Fruit fly (Drosophila melanogaster) whole organism, embryonic: ENCODE data around the gene CG5376.

Experiments
- CG10274 ChIP-seq: fragments of 200-800 bp; sonication (Bioruptor generic); optimal IDR thresholded peaks from 3 replicates; lab custom pipeline; 2017; ENCODE audit warnings: missing biosample characterization, mild to moderate bottlenecking, missing genetic modification characterization
- CG10321 ChIP-seq: fragments of 200-800 bp; sonication (Bioruptor generic); IDR thresholded peaks from 2 replicates; pipeline ENCODE4 v1.3.6; 2022; ENCODE audit warnings: missing biosample characterization, missing genetic modification characterization
- CG10543 ChIP-seq: fragments of 200-800 bp; sonication (Bioruptor generic); optimal IDR thresholded peaks from 3 replicates; lab custom pipeline; 2017; ENCODE audit warnings: missing biosample characterization, mild to moderate bottlenecking, missing genetic modification characterization, moderate library complexity
- CG10979 ChIP-seq: fragments of 200-800 bp; sonication (Bioruptor generic); optimal IDR thresholded peaks from 2 replicates; lab custom pipeline; 2018; ENCODE audit warnings: missing biosample characterization, mild to moderate bottlenecking, missing genetic modification characterization, moderate library complexity
- CG12219 ChIP-seq: fragments of 200-800 bp; sonication (Bioruptor generic); optimal IDR thresholded peaks from 3 replicates; lab custom pipeline; 2018; ENCODE audit warnings: missing biosample characterization, mild to moderate bottlenecking, missing genetic modification characterization
- CG12299 ChIP-seq: fragments of 200-800 bp; sonication (Bioruptor generic); optimal IDR thresholded peaks from 2 replicates; lab custom pipeline; 2018; ENCODE audit warnings: missing biosample characterization, mild to moderate bottlenecking, missing genetic modification characterization
- CG12659 ChIP-seq: fragments of 200-800 bp; sonication (Bioruptor generic); optimal IDR thresholded peaks from 3 replicates; lab custom pipeline; 2017; ENCODE audit warnings: mild to moderate bottlenecking, missing biosample characterization, missing genetic modification reagents, missing genetic modification characterization
- CG15269 ChIP-seq: fragments of 200-800 bp; sonication (Bioruptor generic); optimal IDR thresholded peaks from 2 replicates; lab custom pipeline; 2018; ENCODE audit warnings: missing biosample characterization, mild to moderate bottlenecking, missing genetic modification characterization, moderate library complexity
- CG16813 ChIP-seq: fragments of 200-800 bp; sonication (Bioruptor generic); IDR thresholded peaks from 3 replicates; pipeline ENCODE4 v1.3.6; 2022; ENCODE audit warnings: missing biosample characterization, missing genetic modification characterization; ENCODE audit not compliant: partially characterized antibody
- CG16815 ChIP-seq: fragments of 200-800 bp; sonication (Bioruptor generic); optimal IDR thresholded peaks from 3 replicates; lab custom pipeline; 2017; ENCODE audit warnings: missing biosample characterization, mild to moderate bottlenecking, missing genetic modification characterization
- CG17186 ChIP-seq: fragments of 200-800 bp; sonication (Bioruptor generic); optimal IDR thresholded peaks from 3 replicates; lab custom pipeline; 2017; ENCODE audit warnings: missing biosample characterization, missing genetic modification reagents, missing genetic modification characterization
- CG18262 ChIP-seq: fragments of 200-800 bp; optimal IDR thresholded peaks from 3 replicates; lab custom pipeline; 2019; ENCODE audit warnings: missing biosample characterization, mild to moderate bottlenecking, missing genetic modification characterization, moderate library complexity
- CG2129 ChIP-seq: fragments of 200-800 bp; sonication (Bioruptor generic); IDR thresholded peaks from 2 replicates; pipeline ENCODE4 v1.3.6; 2022; ENCODE audit warnings: missing biosample characterization, missing genetic modification characterization; ENCODE audit not compliant: partially characterized antibody
- CG2199 ChIP-seq: fragments of 200-800 bp; sonication (Bioruptor generic); IDR thresholded peaks from 3 replicates; pipeline ENCODE4 v1.3.6; 2022; ENCODE audit warnings: missing biosample characterization, missing genetic modification characterization
- CG2889 ChIP-seq: fragments of 200-800 bp; sonication (Bioruptor generic); IDR thresholded peaks from 3 replicates; pipeline ENCODE4 v1.3.6; 2022; ENCODE audit warnings: missing biosample characterization, missing genetic modification characterization
- CG30020 ChIP-seq: fragments of 200-800 bp; optimal IDR thresholded peaks from 2 replicates; lab custom pipeline; 2019; ENCODE audit warnings: missing biosample characterization, mild to moderate bottlenecking, missing genetic modification characterization, moderate library complexity
- CG4282 ChIP-seq: fragments of 200-800 bp; sonication (Bioruptor generic); optimal IDR thresholded peaks from 2 replicates; lab custom pipeline; 2016; ENCODE audit warnings: missing biosample characterization, missing genetic modification characterization
- CG6854 ChIP-seq: fragments of 200-800 bp; sonication (Bioruptor generic); optimal IDR thresholded peaks from 3 replicates; lab custom pipeline; 2017; ENCODE audit warnings: missing biosample characterization, mild to moderate bottlenecking, missing genetic modification characterization
- CG7786 ChIP-seq: fragments of 200-800 bp; sonication (Bioruptor generic); optimal IDR thresholded peaks from 2 replicates; lab custom pipeline; 2016; ENCODE audit warnings: missing biosample characterization, missing genetic modification characterization
- CoRest ChIP-seq: fragments of 200-800 bp; sonication (Bioruptor generic); optimal IDR thresholded peaks from 3 replicates; lab custom pipeline; 2018; ENCODE audit warnings: missing biosample characterization, mild to moderate bottlenecking, missing genetic modification characterization, moderate library complexity
- Dek ChIP-seq: fragments of 200-800 bp; sonication (Bioruptor generic); optimal IDR thresholded peaks from 3 replicates; lab custom pipeline; 2019; ENCODE audit warnings: missing biosample characterization, mild to moderate bottlenecking, missing genetic modification characterization, moderate library complexity
- Doc3 ChIP-seq: fragments of 200-800 bp; sonication (Bioruptor generic); IDR thresholded peaks from 3 replicates; pipeline ENCODE4 v1.3.6; 2022; ENCODE audit warnings: missing biosample characterization, missing genetic modification characterization; ENCODE audit not compliant: partially characterized antibody
- E2f2 ChIP-seq: fragments of 200-800 bp; sonication (Bioruptor generic); IDR thresholded peaks from 2 replicates; pipeline ENCODE4 v1.3.6; 2022; ENCODE audit warnings: missing biosample characterization, missing genetic modification characterization
- Fer3 ChIP-seq: fragments of 200-800 bp; sonication (Bioruptor generic); optimal IDR thresholded peaks from 2 replicates; lab custom pipeline; 2018; ENCODE audit warnings: missing biosample characterization, mild to moderate bottlenecking, missing genetic modification characterization, moderate library complexity
- H15 ChIP-seq: fragments of 200-800 bp; sonication (Bioruptor generic); IDR thresholded peaks from 3 replicates; pipeline ENCODE4 v1.3.6; 2022; ENCODE audit warnings: missing biosample characterization, missing genetic modification characterization
- HHEX ChIP-seq: fragments of 200-800 bp; sonication (Bioruptor generic); optimal IDR thresholded peaks from 3 replicates; lab custom pipeline; 2017; ENCODE audit warnings: missing biosample characterization, mild to moderate bottlenecking, missing genetic modification characterization, missing genetic modification reagents
- Hsf ChIP-seq: fragments of 200-800 bp; sonication (Bioruptor generic); optimal IDR thresholded peaks from 3 replicates; lab custom pipeline; 2016; ENCODE audit warnings: missing biosample characterization, missing genetic modification characterization
- Meics ChIP-seq: fragments of 200-800 bp; sonication (Bioruptor generic); optimal IDR thresholded peaks from 2 replicates; lab custom pipeline; 2017; ENCODE audit warnings: missing biosample characterization, mild to moderate bottlenecking, missing genetic modification characterization
- Nf-YC ChIP-seq: fragments of 200-800 bp; optimal IDR thresholded peaks from 3 replicates; lab custom pipeline; 2019; ENCODE audit warnings: missing biosample characterization, mild to moderate bottlenecking, missing genetic modification characterization, moderate library complexity
- Scr ChIP-seq: fragments of 200-800 bp; sonication (Bioruptor generic); IDR thresholded peaks from 2 replicates; pipeline ENCODE4 v1.3.6; 2022; ENCODE audit warnings: missing biosample characterization, missing genetic modification characterization; ENCODE audit not compliant: partially characterized antibody
- Sox102F ChIP-seq: fragments of 200-800 bp; sonication (Bioruptor generic); optimal IDR thresholded peaks from 2 replicates; lab custom pipeline; 2018; ENCODE audit warnings: missing biosample characterization, mild to moderate bottlenecking, missing genetic modification characterization, moderate library complexity
- Xbp1 ChIP-seq: fragments of 200-800 bp; sonication (Bioruptor generic); optimal IDR thresholded peaks from 3 replicates; lab custom pipeline; 2016; ENCODE audit warnings: missing biosample characterization, mild to moderate bottlenecking, missing genetic modification characterization
- YL-1 ChIP-seq: fragments of 200-800 bp; sonication (Bioruptor generic); optimal IDR thresholded peaks from 3 replicates; lab custom pipeline; 2017; ENCODE audit warnings: missing biosample characterization, mild to moderate bottlenecking, missing genetic modification characterization
- caup ChIP-seq: fragments of 200-800 bp; sonication (Bioruptor generic); optimal IDR thresholded peaks from 3 replicates; lab custom pipeline; 2017; ENCODE audit warnings: missing biosample characterization, mild to moderate bottlenecking, missing genetic modification characterization, moderate library complexity; ENCODE audit not compliant: severe bottlenecking
- exex ChIP-seq: fragments of 200-800 bp; sonication (Bioruptor generic); optimal IDR thresholded peaks from 4 replicates; lab custom pipeline; 2018; ENCODE audit warnings: missing biosample characterization, mild to moderate bottlenecking, missing genetic modification characterization, moderate library complexity
- gcm ChIP-seq: fragments of 200-800 bp; sonication (Bioruptor generic); optimal IDR thresholded peaks from 2 replicates; lab custom pipeline; 2019; ENCODE audit warnings: missing biosample characterization, mild to moderate bottlenecking, missing genetic modification characterization, moderate library complexity
- grn ChIP-seq: fragments of 200-800 bp; sonication (Bioruptor generic); optimal IDR thresholded peaks from 3 replicates; lab custom pipeline; 2017; ENCODE audit warnings: missing biosample characterization, missing genetic modification characterization
- gro ChIP-seq: fragments of 200-800 bp; sonication (Bioruptor generic); optimal IDR thresholded peaks from 2 replicates; lab custom pipeline; 2016; ENCODE audit warnings: missing biosample characterization, missing genetic modification characterization
- mld ChIP-seq: fragments of 200-800 bp; sonication (Bioruptor generic); IDR thresholded peaks from 3 replicates; pipeline ENCODE4 v1.3.6; 2022; ENCODE audit warnings: missing biosample characterization, missing genetic modification characterization; ENCODE audit not compliant: partially characterized antibody
- nau ChIP-seq: fragments of 200-800 bp; sonication (Bioruptor generic); optimal IDR thresholded peaks from 3 replicates; lab custom pipeline; 2017; ENCODE audit warnings: missing biosample characterization, mild to moderate bottlenecking, missing genetic modification characterization, missing genetic modification reagents
- pzg ChIP-seq: fragments of 200-800 bp; sonication (Bioruptor generic); optimal IDR thresholded peaks from 3 replicates; lab custom pipeline; 2018; ENCODE audit warnings: missing biosample characterization, mild to moderate bottlenecking, missing genetic modification characterization, moderate library complexity
- rib ChIP-seq: fragments of 200-800 bp; sonication (Bioruptor generic); IDR thresholded peaks from 2 replicates; pipeline ENCODE4 v1.3.6; 2022; ENCODE audit warnings: missing biosample characterization, missing genetic modification characterization
- salm ChIP-seq: fragments of 200-800 bp; sonication (Bioruptor generic); optimal IDR thresholded peaks from 2 replicates; lab custom pipeline; 2018; ENCODE audit warnings: missing biosample characterization, mild to moderate bottlenecking, missing genetic modification characterization
- shn ChIP-seq: fragments of 200-800 bp; sonication (Bioruptor generic); optimal IDR thresholded peaks from 3 replicates; lab custom pipeline; 2016; ENCODE audit warnings: missing biosample characterization, missing genetic modification characterization
- slp2 ChIP-seq: fragments of 200-800 bp; sonication (Bioruptor generic); optimal IDR thresholded peaks from 2 replicates; lab custom pipeline; 2016; ENCODE audit warnings: missing biosample characterization, missing genetic modification characterization
- so ChIP-seq: fragments of 200-800 bp; sonication (Bioruptor generic); IDR thresholded peaks from 3 replicates; pipeline ENCODE4 v1.3.6; 2022; ENCODE audit warnings: missing biosample characterization, missing genetic modification characterization
- sob ChIP-seq: fragments of 200-800 bp; sonication (Bioruptor generic); IDR thresholded peaks from 2 replicates; pipeline ENCODE4 v1.3.6; 2022; ENCODE audit warnings: missing biosample characterization, missing genetic modification characterization
- tgo ChIP-seq: fragments of 200-800 bp; sonication (Bioruptor generic); IDR thresholded peaks from 3 replicates; pipeline ENCODE4 v1.3.6; 2022; ENCODE audit warnings: missing biosample characterization, missing genetic modification characterization
- trh ChIP-seq: fragments of 200-800 bp; sonication (Bioruptor generic); optimal IDR thresholded peaks from 2 replicates; lab custom pipeline; 2016; ENCODE audit warnings: missing biosample characterization, missing genetic modification characterization

The CG5376 gene

dm6 chr3R:22464611-22465113 lies 24.1 kb downstream of the CG5376 start, which contains the start of gene CG7054 (continued):
- TF ChIP-seq CG10979 = no peak
- TF ChIP-seq CG17186 = no peak
- 0 out of 3 replicates have a peak, but pooled peaks have one; percentile 18 for TF ChIP-seq Doc3 (GFP tag; lab: Robert Waterston, UW)
- TF ChIP-seq shn (GFP tag; lab: Kevin White, UChicago) = peak; percentile 32
- TF ChIP-seq H15 = no peak
- peak; percentile 84 for TF ChIP-seq grn (GFP tag; lab: Kevin White, UChicago)
- peak; percentile 63 for TF ChIP-seq caup (GFP tag; lab: Kevin White, UChicago)
- peak; percentile 22; the same call in 1 of the 2 replicates for TF ChIP-seq sob (GFP tag; lab: Robert Waterston, UW)
- TF ChIP-seq Sox102F (GFP tag; lab: Kevin White, UChicago) = peak; percentile 32
- TF ChIP-seq salm (tag; lab: Kevin White, UChicago) = peak; percentile 42
- 0 out of 2 replicates have a peak, but pooled peaks have one; percentile 20 for TF ChIP-seq CG10321
- TF ChIP-seq YL-1 (GFP tag; lab: Kevin White, UChicago) = peak; percentile 25
- TF ChIP-seq Scr (GFP tag; lab: Robert Waterston, UW) = 0 out of 2 replicates have a peak, but pooled peaks have one; percentile 10
- no peak for TF ChIP-seq CG30020 (tag; lab: Kevin White, UChicago)
- no peak for TF ChIP-seq CG2889
- TF ChIP-seq CG16815 = no peak
- peak; percentile 27 for TF ChIP-seq CG12299 (tag; lab: Kevin White, UChicago)
- peak; percentile 63 for TF ChIP-seq CG15269 (tag; lab: Kevin White, UChicago)
- no peak for TF ChIP-seq Hsf (GFP tag; lab: Kevin White, UChicago)
- no peak for TF ChIP-seq slp2 (GFP tag; lab: Kevin White, UChicago)
- TF ChIP-seq Dek (tag; lab: Kevin White, UChicago) = no peak
- no peak for TF ChIP-seq CG18262 (tag; lab: Kevin White, UChicago)
- TF ChIP-seq HHEX = no peak
- TF ChIP-seq CG6854 (GFP tag; lab: Kevin White, UChicago) = peak; percentile 17
- no peak for TF ChIP-seq CG7786 (GFP tag; lab: Kevin White, UChicago)
- no peak for TF ChIP-seq trh (GFP tag; lab: Kevin White, UChicago)
- TF ChIP-seq pzg (GFP tag; lab: Kevin White, UChicago) = peak; percentile 16
- TF ChIP-seq gcm = peak; percentile 2
- TF ChIP-seq tgo = no peak
- TF ChIP-seq so = no peak
- TF ChIP-seq Nf-YC (tag; lab: Kevin White, UChicago) = peak; percentile 3
- TF ChIP-seq E2f2 (GFP tag; lab: Robert Waterston, UW) = peak; percentile 29; the same call in 1 of the 2 replicates
- no peak for TF ChIP-seq rib (GFP tag; lab: Robert Waterston, UW)
- peak; percentile 9 for TF ChIP-seq CG12219 (GFP tag; lab: Kevin White, UChicago)
- peak; percentile 56 for TF ChIP-seq CG10543 (GFP tag; lab: Kevin White, UChicago)
- peak; percentile 84 for TF ChIP-seq exex (tag; lab: Kevin White, UChicago)
- peak; percentile 84 for TF ChIP-seq CG10274 (GFP tag; lab: Kevin White, UChicago)
- TF ChIP-seq gro = peak; percentile 34
- no peak for TF ChIP-seq CG2199
- peak; percentile 36 for TF ChIP-seq Meics (GFP tag; lab: Kevin White, UChicago)
- no peak for TF ChIP-seq mld (GFP tag; lab: Robert Waterston, UW)
- TF ChIP-seq Xbp1 (GFP tag; lab: Kevin White, UChicago) = peak; percentile 10
- no peak for TF ChIP-seq CG12659
- TF ChIP-seq Fer3 (tag; lab: Kevin White, UChicago) = peak; percentile 45
- TF ChIP-seq CG16813 (GFP tag; lab: Robert Waterston, UW) = no peak
- no peak for TF ChIP-seq nau (GFP tag; lab: Kevin White, UChicago)
- no peak for TF ChIP-seq CG2129 (GFP tag; lab: Robert Waterston, UW)
- TF ChIP-seq CG4282 (GFP tag; lab: Kevin White, UChicago) = no peak
- peak; percentile 35 for TF ChIP-seq CoRest (tag; lab: Kevin White, UChicago)
